Worm (Caenorhabditis elegans) whole organism, L4 larva: Measurements from ENCODE around the gene C32D5.12.

Source experiments
- D1046.2 ChIP-seq: fragments of 200-800 bp; sonication (Bioruptor generic); IDR thresholded peaks from 2 replicates; pipeline ENCODE4 v1.3.6; 2022; ENCODE audit warnings: missing genetic modification characterization, missing compliant biosample characterization
- F44E2.7 ChIP-seq: fragments of 200-800 bp; sonication (Bioruptor generic); IDR thresholded peaks from 2 replicates; pipeline ENCODE4 v2.1.2; 2022; ENCODE audit warnings: missing genetic modification characterization, missing compliant biosample characterization
- R02D3.7 ChIP-seq: fragments of 150-350 bp; sonication (generic microtip); optimal IDR thresholded peaks from 3 replicates; lab custom pipeline; 2014; ENCODE audit warnings: missing biosample characterization, missing genetic modification characterization
- T20F7.1 ChIP-seq: fragments of 200-800 bp; sonication (Bioruptor generic); optimal IDR thresholded peaks from 2 replicates; lab custom pipeline; 2018; ENCODE audit warnings: mild to moderate bottlenecking, missing genetic modification characterization, missing compliant biosample characterization
- Y48G9A.11 ChIP-seq: fragments of 200-800 bp; sonication (Bioruptor generic); IDR thresholded peaks from 2 replicates; pipeline ENCODE4 v1.3.6; 2022; ENCODE audit warnings: missing genetic modification reagents, missing genetic modification characterization, missing compliant biosample characterization
- Y5F2A.4 ChIP-seq: fragments of 200-800 bp; sonication (Bioruptor generic); optimal IDR thresholded peaks from 2 replicates; lab custom pipeline; 2018; ENCODE audit warnings: mild to moderate bottlenecking, missing genetic modification characterization, missing compliant biosample characterization
- Y75B8A.6 ChIP-seq: fragments of 200-800 bp; sonication (Bioruptor generic); IDR thresholded peaks from 2 replicates; pipeline ENCODE4 v1.3.6; 2022; ENCODE audit warnings: missing genetic modification reagents, missing genetic modification characterization, missing compliant biosample characterization
- aha-1 ChIP-seq: fragments of 150-350 bp; peaks from one replicate; lab custom pipeline; 2014; ENCODE audit warnings: missing biosample characterization, missing genetic modification characterization
- aly-2 ChIP-seq: sonication (generic microtip); optimal IDR thresholded peaks from 2 replicates; lab custom pipeline; 2018; ENCODE audit warnings: missing biosample characterization, missing genetic modification characterization
- ceh-20 ChIP-seq: fragments of 200-800 bp; sonication (Bioruptor generic); IDR thresholded peaks from 2 replicates; pipeline ENCODE4 v1.3.6; 2022; ENCODE audit warnings: missing genetic modification reagents, missing genetic modification characterization, missing compliant biosample characterization
- ceh-32 ChIP-seq: sonication (generic microtip); optimal IDR thresholded peaks from 2 replicates; lab custom pipeline; 2016; ENCODE audit warnings: mild to moderate bottlenecking, missing genetic modification characterization, missing compliant biosample characterization; ENCODE audit not compliant: poor library complexity
- ceh-44 ChIP-seq: fragments of 200-800 bp; sonication (Bioruptor generic); IDR thresholded peaks from 2 replicates; pipeline ENCODE4 v1.3.6; 2022; ENCODE audit warnings: missing genetic modification reagents, missing genetic modification characterization, missing compliant biosample characterization
- ces-1 ChIP-seq: fragments of 150-350 bp; sonication (generic microtip); optimal IDR thresholded peaks from 4 replicates; lab custom pipeline; 2014; ENCODE audit warnings: missing biosample characterization, missing genetic modification reagents, missing genetic modification characterization
- daf-12 ChIP-seq: fragments of 150-350 bp; optimal IDR thresholded peaks from 2 replicates; lab custom pipeline; 2014; ENCODE audit warnings: missing biosample characterization, missing genetic modification reagents, missing genetic modification characterization
- daf-16 ChIP-seq, 3 experiments: sonication (generic microtip); optimal IDR thresholded peaks; 2 replicates each; lab custom pipeline; 2016 to 2017; ENCODE audit warnings: missing genetic modification characterization in 3 of 3, missing genetic modification reagents in 3 of 3, mild to moderate bottlenecking in 2 of 3, missing compliant biosample characterization in 2 of 3, missing biosample characterization in 1 of 3, moderate library complexity in 1 of 3
- daf-19 ChIP-seq: fragments of 200-800 bp; sonication (Bioruptor generic); conservative IDR thresholded peaks from 2 replicates; pipeline ENCODE4 v1.3.6; 2022; ENCODE audit warnings: missing genetic modification characterization, missing compliant biosample characterization
- dmd-6 ChIP-seq: fragments of 200-800 bp; sonication (Bioruptor generic); IDR thresholded peaks from 2 replicates; pipeline ENCODE4 v1.3.6; 2022; ENCODE audit warnings: missing genetic modification reagents, missing genetic modification characterization, missing compliant biosample characterization
- dve-1 ChIP-seq: sonication (generic microtip); optimal IDR thresholded peaks from 2 replicates; lab custom pipeline; 2017; ENCODE audit warnings: antibody characterized with exemption, mild to moderate bottlenecking, missing genetic modification characterization, missing compliant biosample characterization; ENCODE audit not compliant: insufficient read depth
- egl-27 ChIP-seq: sonication (generic microtip); optimal IDR thresholded peaks from 3 replicates; lab custom pipeline; 2017; ENCODE audit warnings: missing biosample characterization, missing genetic modification reagents, missing genetic modification characterization
- egl-43 ChIP-seq: fragments of 200-800 bp; sonication (Bioruptor generic); IDR thresholded peaks from 2 replicates; pipeline ENCODE4 v1.3.6; 2022; ENCODE audit warnings: missing genetic modification reagents, missing genetic modification characterization, missing compliant biosample characterization
- fkh-10 ChIP-seq: fragments of 150-350 bp; optimal IDR thresholded peaks from 2 replicates; lab custom pipeline; 2014; ENCODE audit warnings: missing biosample characterization, missing genetic modification reagents, missing genetic modification characterization
- fos-1 ChIP-seq: fragments of 150-350 bp; optimal IDR thresholded peaks from 2 replicates; lab custom pipeline; 2014; ENCODE audit warnings: missing biosample characterization, missing genetic modification characterization
- hif-1 ChIP-seq, 2 experiments: sonication (generic microtip); optimal IDR thresholded peaks; 2 replicates each; lab custom pipeline; 2016 to 2017; ENCODE audit warnings: missing compliant biosample characterization in 2 of 2, missing genetic modification characterization in 2 of 2, missing genetic modification reagents in 2 of 2, missing genotype in 2 of 2, mild to moderate bottlenecking in 1 of 2
- hlh-11 ChIP-seq: fragments of 200-800 bp; sonication (Bioruptor generic); optimal IDR thresholded peaks from 2 replicates; lab custom pipeline; 2018; ENCODE audit warnings: mild to moderate bottlenecking, missing genetic modification characterization, missing compliant biosample characterization
- hlh-30 ChIP-seq: sonication (generic microtip); optimal IDR thresholded peaks from 2 replicates; lab custom pipeline; 2017; ENCODE audit warnings: antibody characterized with exemption, mild to moderate bottlenecking, missing genetic modification characterization, missing compliant biosample characterization; ENCODE audit not compliant: insufficient read depth
- lin-1 ChIP-seq: fragments of 200-800 bp; sonication (Bioruptor generic); IDR thresholded peaks from 2 replicates; pipeline ENCODE4 v1.3.6; 2022; ENCODE audit warnings: missing genetic modification reagents, missing genetic modification characterization, missing compliant biosample characterization
- lin-13 ChIP-seq: fragments of 150-350 bp; optimal IDR thresholded peaks from 2 replicates; lab custom pipeline; 2014; ENCODE audit warnings: missing biosample characterization, missing genetic modification reagents, missing genetic modification characterization
- lin-38 ChIP-seq: fragments of 200-800 bp; sonication (Bioruptor generic); IDR thresholded peaks from 2 replicates; pipeline ENCODE4 v1.3.6; 2022; ENCODE audit warnings: missing genetic modification reagents, missing genetic modification characterization, missing compliant biosample characterization
- lir-3 ChIP-seq: sonication (generic microtip); optimal IDR thresholded peaks from 2 replicates; lab custom pipeline; 2016; ENCODE audit warnings: mild to moderate bottlenecking, missing genetic modification characterization, missing compliant biosample characterization
- mdl-1 ChIP-seq, 2 experiments: fragments of 150-350 bp in 1 of 2; sonication (generic microtip) in 1 of 2; optimal IDR thresholded peaks; 2 replicates each; lab custom pipeline; 2014 to 2017; ENCODE audit warnings: missing biosample characterization in 2 of 2, missing genetic modification characterization in 2 of 2
- mes-2 ChIP-seq: sonication (generic microtip); optimal IDR thresholded peaks from 2 replicates; lab custom pipeline; 2016; ENCODE audit warnings: missing genotype, mild to moderate bottlenecking, missing genetic modification characterization, missing compliant biosample characterization; ENCODE audit not compliant: poor library complexity, severe bottlenecking
- nhr-10 ChIP-seq: fragments of 150-350 bp; optimal IDR thresholded peaks from 2 replicates; lab custom pipeline; 2014; ENCODE audit warnings: missing biosample characterization, missing genetic modification characterization
- nhr-237 ChIP-seq: sonication (generic microtip); optimal IDR thresholded peaks from 2 replicates; lab custom pipeline; 2017; ENCODE audit warnings: missing biosample characterization, missing genetic modification characterization
- nhr-28 ChIP-seq: fragments of 150-350 bp; optimal IDR thresholded peaks from 2 replicates; lab custom pipeline; 2014; ENCODE audit warnings: missing biosample characterization, missing genetic modification characterization
- nhr-48 ChIP-seq: sonication (generic microtip); optimal IDR thresholded peaks from 2 replicates; lab custom pipeline; 2016; ENCODE audit warnings: mild to moderate bottlenecking, missing genetic modification characterization, missing compliant biosample characterization
- nhr-76 ChIP-seq: fragments of 150-350 bp; optimal IDR thresholded peaks from 2 replicates; lab custom pipeline; 2014; ENCODE audit warnings: missing biosample characterization, missing genetic modification characterization
- pha-4 ChIP-seq, 2 experiments: fragments of 150-350 bp in 1 of 2; fragments of 200-800 bp in 1 of 2; sonication (Bioruptor generic) in 1 of 2; IDR thresholded peaks in 1 of 2; optimal IDR thresholded peaks in 1 of 2; 2 replicates each; pipeline versions ENCODE4 v1.3.6 to Lab custom; 2014 to 2022; ENCODE audit warnings: missing genetic modification characterization in 2 of 2, missing genetic modification reagents in 2 of 2, missing biosample characterization in 1 of 2, missing compliant biosample characterization in 1 of 2
- pqm-1 ChIP-seq: sonication (generic microtip); optimal IDR thresholded peaks from 2 replicates; lab custom pipeline; 2017; ENCODE audit warnings: missing biosample characterization, missing genetic modification characterization
- tag-97 ChIP-seq: fragments of 200-800 bp; sonication (Bioruptor generic); IDR thresholded peaks from 2 replicates; pipeline ENCODE4 v1.3.6; 2022; ENCODE audit warnings: missing genetic modification characterization, missing compliant biosample characterization
- tra-1 ChIP-seq: fragments of 200-800 bp; sonication (Bioruptor generic); IDR thresholded peaks from 2 replicates; pipeline ENCODE4 v1.3.6; 2022; ENCODE audit warnings: missing genetic modification reagents, missing genetic modification characterization, missing compliant biosample characterization
- unc-39 ChIP-seq: sonication (generic microtip); optimal IDR thresholded peaks from 2 replicates; lab custom pipeline; 2017; ENCODE audit warnings: missing biosample characterization, missing genetic modification characterization
- vab-7 ChIP-seq: fragments of 200-800 bp; sonication (Bioruptor generic); IDR thresholded peaks from 2 replicates; pipeline ENCODE4 v1.3.6; 2022; ENCODE audit warnings: missing genetic modification reagents, missing genetic modification characterization, missing compliant biosample characterization
- zip-11 ChIP-seq: fragments of 200-800 bp; sonication (Bioruptor generic); IDR thresholded peaks from 2 replicates; pipeline ENCODE4 v1.3.6; 2022; ENCODE audit warnings: missing genetic modification characterization, missing compliant biosample characterization

Gene C32D5.12

ce11 chrII:6376693-6377092 is 17.9 kb upstream of the C32D5.12 start:
- TF ChIP-seq aha-1 (tag; lab: Kevin White, UChicago) (peak; percentile 93), F44E2.7 (GFP tag; lab: Robert Waterston, UW) (no peak)

DNA sequence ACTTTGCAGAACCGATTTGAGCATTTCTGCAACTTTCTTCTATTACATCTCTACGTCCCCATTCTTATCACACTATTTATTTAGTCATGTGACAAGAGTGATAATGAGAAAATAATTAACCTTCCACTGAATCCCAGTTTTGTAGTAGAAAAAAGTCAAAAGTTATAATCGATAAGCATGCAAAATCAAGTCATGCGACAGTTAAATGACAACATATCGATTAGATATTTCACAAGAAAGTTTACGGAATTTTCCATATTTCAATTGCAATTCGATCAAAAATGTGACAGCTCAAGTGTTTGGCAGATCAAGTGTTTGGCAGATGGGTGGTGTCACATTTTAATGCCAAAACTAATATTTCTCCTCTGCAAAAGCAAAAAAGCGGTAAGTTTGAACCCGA is 15.8 kb upstream of the C32D5.12 start:
- no peak for TF ChIP-seq mdl-1 (tag; optimal IDR thresholded peaks at IDR 0.05; lab: Kevin White, UChicago)
- no peak for TF ChIP-seq unc-39 (tag; lab: Kevin White, UChicago)
- TF ChIP-seq hlh-30 (tag; lab: Kevin White, UChicago): peak; percentile 73
- TF ChIP-seq ces-1 (GFP tag; lab: Kevin White, UChicago): no peak
- no peak for TF ChIP-seq daf-12 (tag; lab: Kevin White, UChicago)
- TF ChIP-seq nhr-237 (tag; lab: Kevin White, UChicago): no peak
- TF ChIP-seq lin-1: no peak
- TF ChIP-seq tag-97 (GFP tag; lab: Robert Waterston, UW): no peak
- TF ChIP-seq dmd-6 (GFP tag; lab: Robert Waterston, UW): peak; percentile 65
- no peak for TF ChIP-seq zip-11 (GFP tag; lab: Robert Waterston, UW)
- TF ChIP-seq pqm-1 (tag; lab: Kevin White, UChicago): no peak
- TF ChIP-seq pha-4 (GFP tag; IDR thresholded peaks at IDR 0.05; lab: Robert Waterston, UW): no peak
- TF ChIP-seq pha-4 (tag; optimal IDR thresholded peaks at IDR 0.05; lab: Kevin White, UChicago): no peak
- TF ChIP-seq mes-2 (tag; lab: Kevin White, UChicago): no peak
- no peak for TF ChIP-seq egl-27 (tag; lab: Kevin White, UChicago)
- TF ChIP-seq dve-1 (tag; lab: Kevin White, UChicago): peak; percentile 72
- TF ChIP-seq daf-19 (GFP tag; lab: Robert Waterston, UW): no peak
- TF ChIP-seq daf-16 (GFP tag; optimal IDR thresholded peaks at IDR 0.05; lab: Kevin White, UChicago): no peak
- peak; percentile 52 for TF ChIP-seq daf-16 (tag; optimal IDR thresholded peaks at IDR 0.05; lab: Kevin White, UChicago)
- TF ChIP-seq lir-3 (tag; lab: Kevin White, UChicago): no peak
- no peak for TF ChIP-seq hif-1 (tag; optimal IDR thresholded peaks at IDR 0.05; lab: Kevin White, UChicago)
- TF ChIP-seq vab-7 (GFP tag; lab: Robert Waterston, UW): no peak
- TF ChIP-seq Y75B8A.6 (GFP tag; lab: Robert Waterston, UW): no peak
- TF ChIP-seq nhr-10 (tag; lab: Kevin White, UChicago): no peak
- TF ChIP-seq D1046.2 (GFP tag; lab: Robert Waterston, UW): no peak
- no peak for TF ChIP-seq nhr-76 (tag; lab: Kevin White, UChicago)
- no peak for TF ChIP-seq aly-2 (tag; lab: Kevin White, UChicago)
- TF ChIP-seq Y48G9A.11 (GFP tag; lab: Robert Waterston, UW): no peak
- no peak for TF ChIP-seq egl-43 (GFP tag; lab: Robert Waterston, UW)
- TF ChIP-seq ceh-20: no peak
- no peak for TF ChIP-seq lin-13 (GFP tag; lab: Kevin White, UChicago)
- TF ChIP-seq ceh-44 (GFP tag; lab: Robert Waterston, UW): no peak
- peak; percentile 38 for TF ChIP-seq hlh-11
- TF ChIP-seq fkh-10 (GFP tag; lab: Kevin White, UChicago): no peak
- no peak for TF ChIP-seq Y5F2A.4 (GFP tag; lab: Kevin White, UChicago)
- TF ChIP-seq fos-1: no peak
- peak; percentile 40 for TF ChIP-seq nhr-28 (tag; lab: Kevin White, UChicago)
- TF ChIP-seq ceh-32 (tag; lab: Kevin White, UChicago): no peak
- TF ChIP-seq tra-1: no peak
- TF ChIP-seq lin-38 (GFP tag; lab: Robert Waterston, UW): peak; percentile 31
- TF ChIP-seq nhr-48: peak; percentile 49
- TF ChIP-seq T20F7.1: peak; percentile 62
- no peak for TF ChIP-seq R02D3.7 (tag; lab: Kevin White, UChicago)
